Fruit fly (Drosophila melanogaster): Measurements from ENCODE around the gene CG11353.

- no peak for TF ChIP-seq Sin3A (optimal IDR thresholded peaks at IDR 0.05)
- no peak for TF ChIP-seq h (optimal IDR thresholded peaks at IDR 0.05)
- TF ChIP-seq psq (optimal IDR thresholded peaks at IDR 0.05), result no peak
- no peak for TF ChIP-seq ttk (optimal IDR thresholded peaks at IDR 0.05)
Observed at dm6 chr3L:4542530-4542929, 9.6 kb downstream of the CG11353 start.
